Worm (Caenorhabditis elegans) whole organism, mixed stage, embryonic: ENCODE data around the gene str-35.

ENCODE experiments used
- elt-1 ChIP-seq: sonication (generic microtip); optimal IDR thresholded peaks from 2 replicates; lab custom pipeline; 2017; ENCODE audit warnings: missing genetic modification characterization, mild to moderate bottlenecking, missing compliant biosample characterization, antibody characterized with exemption, moderate library complexity, borderline replicate concordance; ENCODE audit not compliant: insufficient read depth
- nhr-12 ChIP-seq: fragments of 150-350 bp; optimal IDR thresholded peaks from 2 replicates; lab custom pipeline; 2014; ENCODE audit warnings: missing biosample characterization, missing genetic modification characterization
- snpc-4 ChIP-seq: fragments of 150-350 bp; optimal IDR thresholded peaks from 2 replicates; lab custom pipeline; 2014; ENCODE audit warnings: missing biosample characterization, missing genetic modification characterization
- unc-39 ChIP-seq: fragments of 150-350 bp; optimal IDR thresholded peaks from 2 replicates; lab custom pipeline; 2014; ENCODE audit warnings: missing biosample characterization, missing genetic modification characterization

DNA sequence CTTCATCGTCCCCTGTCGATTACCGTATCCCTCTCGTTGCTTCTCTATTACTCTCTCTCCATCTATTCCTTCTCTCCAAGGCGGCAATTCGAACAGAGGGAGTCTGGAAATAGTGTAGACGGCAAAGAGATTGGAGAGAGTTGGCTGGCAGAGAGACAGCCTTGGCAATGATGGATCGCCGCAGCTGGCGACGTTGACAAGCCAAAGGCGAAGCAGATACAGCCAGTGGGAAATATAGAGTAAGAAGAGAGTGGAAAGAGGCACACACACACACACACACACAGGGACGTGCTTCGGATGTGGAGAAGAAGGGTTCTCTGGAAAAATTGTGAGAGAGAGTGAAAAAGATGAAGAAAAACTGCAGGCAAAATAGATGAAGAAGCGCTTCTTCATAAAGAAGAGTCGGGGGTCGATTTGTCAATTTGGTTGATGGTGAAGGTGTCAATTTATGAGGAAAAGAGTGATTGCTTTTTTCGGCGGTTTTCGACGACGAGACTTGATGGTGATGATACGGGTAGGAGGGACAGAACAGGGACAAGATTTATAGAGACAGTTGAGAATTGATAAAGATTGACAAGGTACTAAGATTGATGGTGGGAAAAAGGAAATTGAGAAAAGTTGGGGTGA is 33.3 kb downstream of the str-35 start:
- TF ChIP-seq unc-39 (tag; lab: Kevin White, UChicago) (no peak), nhr-12 (tag; lab: Kevin White, UChicago) (no peak), elt-1 (tag; lab: Kevin White, UChicago) (no peak), snpc-4 (no peak)
